In genomic region chr3L:1488592-1489183, dm6 we compare ENCODE assay signal across 5 fruit fly cellular contexts.
TF ChIP-seq lines count a peak whose summit lies in the region.

No protein-coding gene starts in this region.

- TF ChIP-seq CTCF in whole organism, embryonic (GFP tag; optimal IDR thresholded peaks at IDR 0.05; lab: Kevin White, UChicago) = peak; percentile 92

TF ChIP-seq in whole organism, adult, 20 proteins besides CTCF, POLR2A, EP300 and RAD21 (continues in another document):
- peak; percentile 22 for TF ChIP-seq Mnt (GFP tag; optimal IDR thresholded peaks at IDR 0.05; lab: Kevin White, UChicago)
- no peak for TF ChIP-seq Crg-1 (GFP tag; optimal IDR thresholded peaks at IDR 0.05; lab: Kevin White, UChicago)
- no peak for TF ChIP-seq ovo (GFP tag; optimal IDR thresholded peaks at IDR 0.05; lab: Kevin White, UChicago)
- no peak for TF ChIP-seq CG14711 (tag; optimal IDR thresholded peaks at IDR 0.05; lab: Kevin White, UChicago)
- no peak for TF ChIP-seq CG7045 (GFP tag; optimal IDR thresholded peaks at IDR 0.05; lab: Kevin White, UChicago)
- TF ChIP-seq CG33017 (tag; optimal IDR thresholded peaks at IDR 0.05; lab: Kevin White, UChicago) = peak; percentile 5
- no peak for TF ChIP-seq CG7101 (tag; optimal IDR thresholded peaks at IDR 0.05; lab: Kevin White, UChicago)
- peak; percentile 57 for TF ChIP-seq pad (GFP tag; optimal IDR thresholded peaks at IDR 0.05; lab: Kevin White, UChicago)
- TF ChIP-seq bab1 (GFP tag; optimal IDR thresholded peaks at IDR 0.05; lab: Kevin White, UChicago) = peak; percentile 28
- peak; percentile 86 for TF ChIP-seq cic (GFP tag; optimal IDR thresholded peaks at IDR 0.05; lab: Kevin White, UChicago)
- TF ChIP-seq Hr96 (GFP tag; optimal IDR thresholded peaks at IDR 0.05; lab: Kevin White, UChicago) = no peak
- TF ChIP-seq tj (GFP tag; optimal IDR thresholded peaks at IDR 0.05; lab: Kevin White, UChicago) = peak; percentile 27
- TF ChIP-seq Clk (GFP tag; optimal IDR thresholded peaks at IDR 0.05; lab: Kevin White, UChicago) = no peak
- TF ChIP-seq CG5204 (GFP tag; optimal IDR thresholded peaks at IDR 0.05; lab: Kevin White, UChicago) = no peak
- TF ChIP-seq CG12768 (GFP tag; optimal IDR thresholded peaks at IDR 0.05; lab: Kevin White, UChicago) = peak; percentile 25
- peak; percentile 16 for TF ChIP-seq kay (GFP tag; lab: Kevin White, UChicago; ENCODE audit: borderline replicate concordance)
- no peak for TF ChIP-seq toe (GFP tag; optimal IDR thresholded peaks at IDR 0.05; lab: Kevin White, UChicago)
- no peak for TF ChIP-seq CG11617 (GFP tag; optimal IDR thresholded peaks at IDR 0.05; lab: Kevin White, UChicago)
- no peak for TF ChIP-seq cnc (optimal IDR thresholded peaks at IDR 0.05; lab: Kevin White, UChicago)

TF ChIP-seq in whole organism, embryonic, 481 proteins besides CTCF, POLR2A, EP300 and RAD21 (continues in another document):
- TF ChIP-seq lola (GFP tag; optimal IDR thresholded peaks at IDR 0.05; lab: Kevin White, UChicago) (no peak), tap (tag; optimal IDR thresholded peaks at IDR 0.05; lab: Kevin White, UChicago) (peak; percentile 27), zf30C (GFP tag; optimal IDR thresholded peaks at IDR 0.05; lab: Kevin White, UChicago) (no peak), CG1024 (GFP tag; IDR thresholded peaks at IDR 0.05; lab: Robert Waterston, UW) (no peak), CG4404 (GFP tag; IDR thresholded peaks at IDR 0.05; lab: Robert Waterston, UW) (no peak), gro (GFP tag; optimal IDR thresholded peaks at IDR 0.05; lab: Kevin White, UChicago) (no peak), Poxn (GFP tag; IDR thresholded peaks at IDR 0.05; lab: Robert Waterston, UW) (no peak), Doc2 (GFP tag; IDR thresholded peaks at IDR 0.05; lab: Robert Waterston, UW) (no peak), Kr (GFP tag; optimal IDR thresholded peaks at IDR 0.05; lab: Kevin White, UChicago) (no peak), hb (GFP tag; IDR thresholded peaks at IDR 0.05; lab: Robert Waterston, UW; ENCODE audit: partially characterized antibody) (no peak; the same call in 2 of the 3 replicates), CG8359 (GFP tag; optimal IDR thresholded peaks at IDR 0.05; lab: Kevin White, UChicago; ENCODE audit: borderline replicate concordance) (no peak), Lim3 (GFP tag; IDR thresholded peaks at IDR 0.05; lab: Robert Waterston, UW) (no peak), CG11398 (GFP tag; optimal IDR thresholded peaks at IDR 0.05; lab: Kevin White, UChicago) (no peak), C15 (GFP tag; IDR thresholded peaks at IDR 0.05; lab: Robert Waterston, UW) (no peak), YL-1 (GFP tag; optimal IDR thresholded peaks at IDR 0.05; lab: Kevin White, UChicago) (no peak), amos (GFP tag; IDR thresholded peaks at IDR 0.05; lab: Robert Waterston, UW; ENCODE audit: partially characterized antibody) (peak; percentile 62), sc (optimal IDR thresholded peaks at IDR 0.05; lab: Kevin White, UChicago) (no peak), sc (GFP tag; optimal IDR thresholded peaks at IDR 0.05; lab: Kevin White, UChicago) (no peak), CG32772 (GFP tag; IDR thresholded peaks at IDR 0.05; lab: Robert Waterston, UW) (no peak)

TF ChIP-seq in whole organism, prepupa, 60 proteins besides CTCF, POLR2A, EP300 and RAD21 (continues in another document):
- TF ChIP-seq spab (GFP tag; optimal IDR thresholded peaks at IDR 0.05; lab: Kevin White, UChicago) (no peak), CG3919 (GFP tag; optimal IDR thresholded peaks at IDR 0.05; lab: Kevin White, UChicago) (peak; percentile 24), Smox (GFP tag; optimal IDR thresholded peaks at IDR 0.05; lab: Kevin White, UChicago) (no peak), vri (GFP tag; optimal IDR thresholded peaks at IDR 0.05; lab: Kevin White, UChicago) (no peak), net (GFP tag; optimal IDR thresholded peaks at IDR 0.05; lab: Kevin White, UChicago) (no peak), pdm3 (GFP tag; optimal IDR thresholded peaks at IDR 0.05; lab: Kevin White, UChicago) (no peak), CG8632 (GFP tag; optimal IDR thresholded peaks at IDR 0.05; lab: Kevin White, UChicago) (no peak), CG11294 (GFP tag; IDR thresholded peaks at IDR 0.05; lab: Robert Waterston, UW) (no peak), Hr39 (GFP tag; optimal IDR thresholded peaks at IDR 0.05; lab: Kevin White, UChicago) (no peak), Eip78C (GFP tag; lab: Kevin White, UChicago) (peak; percentile 65), CG7368 (GFP tag; optimal IDR thresholded peaks at IDR 0.05; lab: Kevin White, UChicago) (no peak), CG10669 (GFP tag; optimal IDR thresholded peaks at IDR 0.05; lab: Kevin White, UChicago) (no peak), CG9139 (GFP tag; optimal IDR thresholded peaks at IDR 0.05; lab: Kevin White, UChicago) (no peak), CG4318 (GFP tag; optimal IDR thresholded peaks at IDR 0.05; lab: Kevin White, UChicago) (no peak), CG1621 (tag; optimal IDR thresholded peaks at IDR 0.05; lab: Kevin White, UChicago) (no peak), acj6 (GFP tag; optimal IDR thresholded peaks at IDR 0.05; lab: Kevin White, UChicago) (no peak), Eip93F (GFP tag; optimal IDR thresholded peaks at IDR 0.05; lab: Kevin White, UChicago) (no peak), CG15336 (GFP tag; IDR thresholded peaks at IDR 0.05; lab: Robert Waterston, UW) (peak; percentile 49; the same call in 1 of the 2 replicates), topi (GFP tag; optimal IDR thresholded peaks at IDR 0.05; lab: Kevin White, UChicago) (no peak), Hr4 (GFP tag; optimal IDR thresholded peaks at IDR 0.05; lab: Kevin White, UChicago) (no peak), Hr38 (GFP tag; optimal IDR thresholded peaks at IDR 0.05; lab: Kevin White, UChicago) (no peak)

TF ChIP-seq in whole organism, pupa, 21 proteins besides CTCF, POLR2A, EP300 and RAD21:
- no peak for TF ChIP-seq CG32121 (GFP tag; IDR thresholded peaks at IDR 0.05; lab: Robert Waterston, UW)
- TF ChIP-seq Pif1B (GFP tag; optimal IDR thresholded peaks at IDR 0.05; lab: Kevin White, UChicago) = peak; percentile 26
- TF ChIP-seq CG10348 (GFP tag; IDR thresholded peaks at IDR 0.05; lab: Robert Waterston, UW) = no peak
- TF ChIP-seq CG12605 (GFP tag; IDR thresholded peaks at IDR 0.05; lab: Robert Waterston, UW) = no peak
- peak; percentile 56; the same call in 1 of the 2 replicates for TF ChIP-seq Ets98B (GFP tag; IDR thresholded peaks at IDR 0.05; lab: Robert Waterston, UW)
- TF ChIP-seq EcR (GFP tag; optimal IDR thresholded peaks at IDR 0.05; lab: Kevin White, UChicago) = peak; percentile 92
- peak; percentile 14; the same call in 1 of the 3 replicates for TF ChIP-seq CG4496 (GFP tag; IDR thresholded peaks at IDR 0.05; lab: Robert Waterston, UW)
- TF ChIP-seq Snoo (tag; optimal IDR thresholded peaks at IDR 0.05; lab: Kevin White, UChicago) = peak; percentile 9

TF ChIP-seq in whole organism, wandering third instar larva, 38 proteins besides CTCF, POLR2A, EP300 and RAD21:
- TF ChIP-seq Jra (GFP tag; optimal IDR thresholded peaks at IDR 0.05; lab: Kevin White, UChicago) (no peak), sage (GFP tag; optimal IDR thresholded peaks at IDR 0.05; lab: Kevin White, UChicago) (no peak), Hr78 (GFP tag; optimal IDR thresholded peaks at IDR 0.05; lab: Kevin White, UChicago) (no peak), h (GFP tag; optimal IDR thresholded peaks at IDR 0.05; lab: Kevin White, UChicago) (no peak), psq (GFP tag; optimal IDR thresholded peaks at IDR 0.05; lab: Kevin White, UChicago) (peak; percentile 0), foxo (GFP tag; optimal IDR thresholded peaks at IDR 0.05; lab: Kevin White, UChicago) (peak in 1 of 2 experiments; percentile 0), br (GFP tag; optimal IDR thresholded peaks at IDR 0.05; lab: Kevin White, UChicago) (peak; percentile 17), dsf (GFP tag; optimal IDR thresholded peaks at IDR 0.05; lab: Kevin White, UChicago; ENCODE audit: borderline replicate concordance) (no peak)
